Fruit fly (Drosophila melanogaster) whole organism, embryonic: ENCODE results near the gene CG13117.

Experiments used
- CG10267 ChIP-seq: fragments of 200-800 bp; sonication (Bioruptor generic); optimal IDR thresholded peaks from 2 replicates; lab custom pipeline; 2018; ENCODE audit warnings: missing biosample characterization, mild to moderate bottlenecking, missing genetic modification characterization, moderate library complexity
- CG11695 ChIP-seq: fragments of 200-800 bp; sonication (Bioruptor generic); IDR thresholded peaks from 3 replicates; pipeline ENCODE4 v1.3.6; 2022; ENCODE audit warnings: missing biosample characterization, missing genetic modification characterization
- CG13287 ChIP-seq: fragments of 200-800 bp; sonication (Bioruptor generic); IDR thresholded peaks from 2 replicates; pipeline ENCODE4 v1.3.6; 2022; ENCODE audit warnings: missing biosample characterization, missing genetic modification characterization; ENCODE audit not compliant: partially characterized antibody
- D ChIP-seq, 2 experiments: fragments of 200-800 bp in 1 of 2; fragments of >200 bp in 1 of 2; sonication (Bioruptor generic) in 1 of 2; optimal IDR thresholded peaks; 2 replicates in 1 of 2; 3 replicates in 1 of 2; lab custom pipeline; 2017; ENCODE audit warnings: mild to moderate bottlenecking in 1 of 2, missing biosample characterization in 1 of 2, missing genetic modification characterization in 1 of 2, missing genetic modification reagents in 1 of 2
- Hr51 ChIP-seq, 2 experiments: fragments of 200-800 bp; sonication (Bioruptor generic); optimal IDR thresholded peaks; 2 replicates in 1 of 2; 3 replicates in 1 of 2; lab custom pipeline; 2016 to 2018; ENCODE audit warnings: missing biosample characterization in 2 of 2, missing genetic modification characterization in 2 of 2, mild to moderate bottlenecking in 1 of 2, moderate library complexity in 1 of 2
- Lhr ChIP-seq: fragments of 200-800 bp; sonication (Bioruptor generic); optimal IDR thresholded peaks from 3 replicates; lab custom pipeline; 2017; ENCODE audit warnings: mild to moderate bottlenecking, missing biosample characterization, missing genetic modification reagents, missing genetic modification characterization
- NfI ChIP-seq: fragments of 200-800 bp; sonication (Bioruptor generic); optimal IDR thresholded peaks from 3 replicates; lab custom pipeline; 2018; ENCODE audit warnings: missing biosample characterization, mild to moderate bottlenecking, missing genetic modification characterization, moderate library complexity
- chinmo ChIP-seq: fragments of 200-800 bp; sonication (Bioruptor generic); IDR thresholded peaks from 4 replicates; pipeline ENCODE4 v1.3.6; 2022; ENCODE audit warnings: missing biosample characterization, missing genetic modification characterization; ENCODE audit not compliant: partially characterized antibody
- gem ChIP-seq: fragments of 200-800 bp; sonication (Bioruptor generic); optimal IDR thresholded peaks from 2 replicates; lab custom pipeline; 2019; ENCODE audit warnings: missing biosample characterization, mild to moderate bottlenecking, missing genetic modification characterization, moderate library complexity
- mirr ChIP-seq: fragments of 200-800 bp; sonication (Bioruptor generic); optimal IDR thresholded peaks from 3 replicates; lab custom pipeline; 2018; ENCODE audit warnings: missing biosample characterization, mild to moderate bottlenecking, missing genetic modification characterization
- psq ChIP-seq: fragments of 200-800 bp; sonication (Bioruptor generic); optimal IDR thresholded peaks from 2 replicates; lab custom pipeline; 2017; ENCODE audit warnings: missing biosample characterization, missing genetic modification characterization
- seq ChIP-seq: fragments of 200-800 bp; sonication (Bioruptor generic); IDR thresholded peaks from 2 replicates; pipeline ENCODE4 v1.3.6; 2022; ENCODE audit warnings: missing biosample characterization, missing genetic modification characterization

dm6 chr2L:9784468-9784867, 48.0 kb downstream of the CG13117 start:
- TF ChIP-seq Hr51 (GFP tag; optimal IDR thresholded peaks at IDR 0.05; lab: Kevin White, UChicago) (no peak), Lhr (GFP tag; lab: Kevin White, UChicago) (no peak), mirr (GFP tag; lab: Kevin White, UChicago) (no peak), seq (GFP tag; lab: Robert Waterston, UW) (no peak), CG11695 (GFP tag; lab: Robert Waterston, UW) (no peak), chinmo (GFP tag; lab: Robert Waterston, UW) (no peak), D (optimal IDR thresholded peaks at IDR 0.05; lab: Kevin White, UChicago) (no peak), D (GFP tag; optimal IDR thresholded peaks at IDR 0.05; lab: Kevin White, UChicago) (no peak), psq (GFP tag; lab: Kevin White, UChicago) (no peak), CG10267 (tag; lab: Kevin White, UChicago) (no peak), NfI (GFP tag; lab: Kevin White, UChicago) (no peak), CG13287 (GFP tag; lab: Robert Waterston, UW) (no peak; the same call in 1 of the 2 replicates), gem (tag; lab: Kevin White, UChicago) (no peak)
